Fruit fly (Drosophila melanogaster) whole organism: ENCODE measurements around the gene Os-C.
A peak's percentile ranks its signal among the peaks of the same experiment; 100 is the strongest.

Source experiments
- CG8478 ChIP-seq: fragments of >200 bp; optimal IDR thresholded peaks from 2 replicates; lab custom pipeline; 2018; ENCODE audit warnings: inconsistent platforms
- Dll ChIP-seq: fragments of >200 bp; optimal IDR thresholded peaks from 2 replicates; lab custom pipeline; 2017
- EcR ChIP-seq, 2 experiments: fragments of >200 bp; optimal IDR thresholded peaks; 2 replicates each; lab custom pipeline; 2017; ENCODE audit warnings: missing biosample characterization in 2 of 2, missing genetic modification characterization in 2 of 2, missing genetic modification reagents in 2 of 2
- pan ChIP-seq: fragments of >200 bp; optimal IDR thresholded peaks from 2 replicates; lab custom pipeline; 2017
- psq ChIP-seq: fragments of >200 bp; optimal IDR thresholded peaks from 2 replicates; lab custom pipeline; 2017
- usp ChIP-seq: fragments of >200 bp; optimal IDR thresholded peaks from 2 replicates; lab custom pipeline; 2017; ENCODE audit warnings: missing biosample characterization, missing genetic modification characterization, mixed read lengths

Os-C gene

dm6 chr3R:7981396-7981795 is 2.6 kb downstream of the Os-C start:
- TF ChIP-seq usp (GFP tag; lab: Kevin White, UChicago), result no peak
- no peak for TF ChIP-seq psq (lab: Kevin White, UChicago)
- TF ChIP-seq EcR (GFP tag; optimal IDR thresholded peaks at IDR 0.05; lab: Kevin White, UChicago), result no peak
- TF ChIP-seq Dll (lab: Kevin White, UChicago), result no peak
- TF ChIP-seq CG8478 (lab: Kevin White, UChicago), result no peak
- no peak for TF ChIP-seq pan

dm6 chr3R:7990257-7990656 is 11.5 kb downstream of the Os-C start:
- TF ChIP-seq pan, result no peak
- no peak for TF ChIP-seq Dll (lab: Kevin White, UChicago)
- no peak for TF ChIP-seq CG8478 (lab: Kevin White, UChicago)
- TF ChIP-seq psq (lab: Kevin White, UChicago), result no peak
- TF ChIP-seq usp (GFP tag; lab: Kevin White, UChicago), result no peak
- no peak for TF ChIP-seq EcR (GFP tag; optimal IDR thresholded peaks at IDR 0.05; lab: Kevin White, UChicago)

dm6 chr3R:7990799-7991423 is 12.2 kb downstream of the Os-C start:
- TF ChIP-seq pan (no peak), EcR (GFP tag; optimal IDR thresholded peaks at IDR 0.05; lab: Kevin White, UChicago) (no peak), Dll (lab: Kevin White, UChicago) (no peak), usp (GFP tag; lab: Kevin White, UChicago) (no peak), psq (lab: Kevin White, UChicago) (no peak), CG8478 (lab: Kevin White, UChicago) (no peak)

DNA sequence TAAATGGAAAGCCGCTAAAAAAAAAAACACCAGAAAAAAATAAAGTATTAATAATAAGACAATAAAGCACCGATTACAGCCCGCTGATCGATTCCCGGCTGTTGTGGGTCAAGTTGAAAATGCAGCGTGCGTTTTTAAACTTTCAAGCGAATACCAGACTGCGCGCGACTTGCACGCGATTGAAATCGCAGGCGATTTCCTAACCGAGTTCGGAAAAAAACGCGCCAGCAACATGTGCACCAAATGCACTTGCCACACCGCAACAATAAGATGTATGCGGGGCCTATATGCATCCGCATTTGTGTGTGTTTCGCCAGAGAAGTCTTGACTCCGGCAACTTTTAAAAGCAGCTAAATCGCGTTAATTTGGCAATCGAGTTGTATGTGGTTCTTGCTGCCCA is 12.7 kb downstream of the Os-C start:
- TF ChIP-seq usp (GFP tag; lab: Kevin White, UChicago) (no peak), CG8478 (lab: Kevin White, UChicago) (no peak), pan (no peak), Dll (lab: Kevin White, UChicago) (no peak), psq (lab: Kevin White, UChicago) (no peak), EcR (GFP tag; optimal IDR thresholded peaks at IDR 0.05; lab: Kevin White, UChicago) (no peak)

- TF ChIP-seq usp (GFP tag; lab: Kevin White, UChicago), result no peak
- no peak for TF ChIP-seq pan
- no peak for TF ChIP-seq Dll (lab: Kevin White, UChicago)
- TF ChIP-seq psq (lab: Kevin White, UChicago), result no peak
- no peak for TF ChIP-seq EcR (GFP tag; optimal IDR thresholded peaks at IDR 0.05; lab: Kevin White, UChicago)
Observed at dm6 chr3R:7992100-7992499, 13.3 kb downstream of the Os-C start.

DNA sequence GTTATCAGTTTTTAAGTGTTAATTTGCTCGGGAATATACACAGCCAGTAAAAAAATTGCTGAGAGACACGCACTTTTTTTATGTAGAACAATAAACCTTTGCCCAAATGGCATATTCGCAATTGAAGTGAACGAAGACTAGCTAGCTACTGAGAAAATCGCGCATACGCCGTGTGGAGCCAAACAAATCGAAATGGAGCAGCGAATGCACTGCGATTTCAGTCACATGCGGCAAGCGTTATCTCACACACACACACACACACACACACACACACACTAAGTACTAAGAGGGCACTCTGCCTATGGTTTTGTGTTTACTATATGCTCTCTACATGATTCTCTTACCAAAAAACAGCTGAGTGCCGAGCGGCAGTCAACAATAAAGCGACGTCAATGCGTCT is 14.7 kb downstream of the Os-C start:
- TF ChIP-seq usp (GFP tag; lab: Kevin White, UChicago), result no peak
- no peak for TF ChIP-seq psq (lab: Kevin White, UChicago)
- no peak for TF ChIP-seq pan
- peak; percentile 34 for TF ChIP-seq Dll (lab: Kevin White, UChicago)
- no peak for TF ChIP-seq CG8478 (lab: Kevin White, UChicago)

dm6 chr3R:7994629-7995028 is 15.9 kb downstream of the Os-C start:
- TF ChIP-seq psq (lab: Kevin White, UChicago), result no peak
- TF ChIP-seq pan, result no peak
- TF ChIP-seq usp (GFP tag; lab: Kevin White, UChicago), result no peak
- TF ChIP-seq Dll (lab: Kevin White, UChicago), result no peak
- TF ChIP-seq EcR (GFP tag; optimal IDR thresholded peaks at IDR 0.05; lab: Kevin White, UChicago), result no peak

- TF ChIP-seq CG8478 (lab: Kevin White, UChicago), result no peak
- no peak for TF ChIP-seq Dll (lab: Kevin White, UChicago)
Observed at dm6 chr3R:7995722-7996121, 17.0 kb downstream of the Os-C start, which contains the start of gene Elovl7. Elovl7 (minus strand) TSS chr3R:7995852.

- TF ChIP-seq Dll (lab: Kevin White, UChicago), result no peak
- TF ChIP-seq CG8478 (lab: Kevin White, UChicago), result no peak
- TF ChIP-seq psq (lab: Kevin White, UChicago), result no peak
- TF ChIP-seq usp (GFP tag; lab: Kevin White, UChicago), result no peak
- no peak for TF ChIP-seq pan
- TF ChIP-seq EcR (GFP tag; optimal IDR thresholded peaks at IDR 0.05; lab: Kevin White, UChicago), result no peak
Observed at dm6 chr3R:7998778-7999177, 20.0 kb downstream of the Os-C start.

DNA sequence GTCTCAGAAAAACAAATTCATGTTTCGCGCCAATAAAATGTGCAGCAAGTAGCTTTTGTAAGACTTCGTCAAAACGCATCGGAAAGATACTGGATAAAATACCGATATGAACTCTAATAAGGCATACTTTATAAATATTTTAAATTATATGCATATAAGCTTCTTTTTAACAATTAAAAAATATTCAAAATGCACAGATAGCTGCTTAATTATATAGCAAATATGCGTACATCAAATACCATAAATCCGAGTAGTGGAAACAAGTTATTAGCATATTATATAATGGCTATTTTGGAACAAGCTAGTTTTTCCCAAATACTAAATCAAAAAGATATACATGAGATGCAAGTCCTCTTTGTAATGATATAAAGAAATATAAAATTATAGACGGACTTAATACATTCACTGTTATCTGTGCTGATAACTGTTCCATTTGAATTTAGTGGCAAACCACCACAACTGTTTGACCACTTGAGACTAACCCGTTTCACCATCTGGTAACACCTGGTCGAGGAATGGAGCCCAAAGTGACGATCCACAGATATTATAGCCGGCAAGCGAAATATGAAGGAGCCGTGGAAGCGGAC is 20.9 kb downstream of the Os-C start, which contains the start of gene PIG-H:
PIG-H (plus strand) TSS at position 303 of the 587 bp plus-strand sequence.
- TF ChIP-seq CG8478 (lab: Kevin White, UChicago) (no peak), pan (no peak), psq (lab: Kevin White, UChicago) (no peak), usp (GFP tag; lab: Kevin White, UChicago) (no peak), Dll (lab: Kevin White, UChicago) (no peak), EcR (GFP tag; optimal IDR thresholded peaks at IDR 0.05; lab: Kevin White, UChicago) (no peak)

dm6 chr3R:8001074-8001669 is 22.4 kb downstream of the Os-C start, which contains the start of the genes Kmn2 and CG2698:
Kmn2 (minus strand) TSS chr3R:8001309.
CG2698 (plus strand) TSS chr3R:8001562.
- TF ChIP-seq Dll (lab: Kevin White, UChicago) (no peak), usp (GFP tag; lab: Kevin White, UChicago) (no peak), CG8478 (lab: Kevin White, UChicago) (no peak), EcR (GFP tag; optimal IDR thresholded peaks at IDR 0.05; lab: Kevin White, UChicago) (no peak), psq (lab: Kevin White, UChicago) (no peak)
